Worm (Caenorhabditis elegans) whole organism, mixed stage, embryonic: ENCODE results near the gene K04G7.1.

Experiments
- blmp-1 ChIP-seq: fragments of 150-350 bp; optimal IDR thresholded peaks from 2 replicates; lab custom pipeline; 2014; ENCODE audit warnings: missing biosample characterization, missing genetic modification characterization
- elt-1 ChIP-seq: sonication (generic microtip); optimal IDR thresholded peaks from 2 replicates; lab custom pipeline; 2017; ENCODE audit warnings: missing genetic modification characterization, mild to moderate bottlenecking, missing compliant biosample characterization, antibody characterized with exemption, moderate library complexity, borderline replicate concordance; ENCODE audit not compliant: insufficient read depth
- lsy-2 ChIP-seq: fragments of 150-350 bp; optimal IDR thresholded peaks from 2 replicates; lab custom pipeline; 2014; ENCODE audit warnings: missing biosample characterization, missing genetic modification characterization
- nhr-2 ChIP-seq: fragments of 150-350 bp; optimal IDR thresholded peaks from 2 replicates; lab custom pipeline; 2014; ENCODE audit warnings: missing biosample characterization, missing genetic modification characterization
- nhr-237 ChIP-seq: fragments of 150-350 bp; optimal IDR thresholded peaks from 2 replicates; lab custom pipeline; 2014; ENCODE audit warnings: missing biosample characterization, missing genetic modification characterization
- nhr-28 ChIP-seq: fragments of 150-350 bp; optimal IDR thresholded peaks from 2 replicates; lab custom pipeline; 2014; ENCODE audit warnings: missing biosample characterization, missing genetic modification characterization
- nhr-76 ChIP-seq: sonication (generic microtip); optimal IDR thresholded peaks from 2 replicates; lab custom pipeline; 2017; ENCODE audit warnings: missing biosample characterization, missing genetic modification characterization
- snpc-4 ChIP-seq: fragments of 150-350 bp; optimal IDR thresholded peaks from 2 replicates; lab custom pipeline; 2014; ENCODE audit warnings: missing biosample characterization, missing genetic modification characterization
- sptf-1 ChIP-seq: sonication (generic microtip); optimal IDR thresholded peaks from 2 replicates; lab custom pipeline; 2017; ENCODE audit warnings: mild to moderate bottlenecking, missing genetic modification characterization, moderate library complexity, missing compliant biosample characterization
- tbx-8 ChIP-seq: fragments of 200-800 bp; sonication (Bioruptor generic); optimal IDR thresholded peaks from 2 replicates; lab custom pipeline; 2018; ENCODE audit warnings: mild to moderate bottlenecking, missing genetic modification characterization, moderate library complexity, missing compliant biosample characterization
- unc-120 ChIP-seq: sonication (generic microtip); optimal IDR thresholded peaks from 2 replicates; lab custom pipeline; 2017; ENCODE audit warnings: missing genetic modification characterization, missing compliant biosample characterization; ENCODE audit not compliant: poor library complexity, severe bottlenecking
- unc-39 ChIP-seq: fragments of 150-350 bp; optimal IDR thresholded peaks from 2 replicates; lab custom pipeline; 2014; ENCODE audit warnings: missing biosample characterization, missing genetic modification characterization
- unc-62 ChIP-seq: fragments of 150-350 bp; optimal IDR thresholded peaks from 2 replicates; lab custom pipeline; 2014; ENCODE audit warnings: missing biosample characterization, missing genetic modification reagents, missing genetic modification characterization

DNA sequence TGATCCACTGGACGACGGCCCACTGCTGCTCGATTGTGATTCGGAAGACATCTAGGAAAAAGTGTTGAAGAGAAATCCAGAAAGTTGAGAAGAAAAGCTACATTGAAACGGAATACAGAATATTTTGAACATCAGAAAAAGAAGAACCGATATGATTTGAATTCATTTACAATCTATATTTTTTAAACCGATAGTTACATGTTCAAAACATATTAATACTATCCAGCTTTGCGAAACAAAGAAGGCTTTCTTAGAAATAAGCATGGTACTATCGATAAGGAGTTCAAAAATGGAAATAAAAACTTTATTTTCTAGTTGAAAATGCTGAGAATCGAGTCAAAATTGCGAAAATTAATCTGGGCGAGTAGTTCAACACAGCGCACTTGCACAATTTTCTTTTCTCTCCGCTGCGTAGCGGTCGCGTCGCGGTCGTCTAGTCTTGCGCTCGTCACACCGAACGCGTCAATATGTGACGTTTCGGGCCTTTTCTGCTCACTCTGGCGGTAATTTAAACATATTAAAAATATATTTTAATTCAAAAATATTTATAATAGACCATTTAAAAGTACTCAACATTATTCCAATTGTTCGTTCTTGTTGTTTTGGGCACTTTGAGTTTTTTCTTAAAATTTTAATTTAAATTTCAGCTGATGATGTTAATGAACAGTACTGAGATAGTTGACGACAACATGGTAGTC lies at the start of gene K04G7.1, which contains the start of gene syf-2:
- TF ChIP-seq unc-39 (tag; lab: Kevin White, UChicago) (no peak), lsy-2 (peak; percentile 89), unc-62 (GFP tag; lab: Kevin White, UChicago) (peak; percentile 70), nhr-2 (peak; percentile 42), elt-1 (tag; lab: Kevin White, UChicago) (no peak), blmp-1 (tag; lab: Kevin White, UChicago) (no peak), unc-120 (tag; lab: Kevin White, UChicago) (peak; percentile 53), sptf-1 (tag; lab: Kevin White, UChicago) (peak; percentile 78), nhr-237 (tag; lab: Kevin White, UChicago) (peak; percentile 88), tbx-8 (GFP tag; lab: Kevin White, UChicago) (no peak), nhr-76 (tag; lab: Kevin White, UChicago) (no peak), snpc-4 (tag; lab: Kevin White, UChicago) (no peak), nhr-28 (no peak)
